Worm (Caenorhabditis elegans) whole organism, L3 larva: ENCODE data around the gene F54H5.5.
A peak's percentile ranks its signal among the peaks of the same experiment; 100 is the strongest.

Source experiments
- R02D3.7 ChIP-seq: fragments of 150-350 bp; optimal IDR thresholded peaks from 2 replicates; lab custom pipeline; 2014; ENCODE audit warnings: missing biosample characterization, missing genetic modification characterization
- aly-2 ChIP-seq: fragments of 150-350 bp; optimal IDR thresholded peaks from 2 replicates; lab custom pipeline; 2014; ENCODE audit warnings: missing biosample characterization, missing genetic modification characterization
- ama-1 ChIP-seq: fragments of 150-350 bp; optimal IDR thresholded peaks from 2 replicates; lab custom pipeline; 2018
- ceh-16 ChIP-seq: sonication (generic microtip); optimal IDR thresholded peaks from 2 replicates; lab custom pipeline; 2017; ENCODE audit warnings: missing biosample characterization, missing genetic modification characterization
- ceh-82 ChIP-seq: fragments of 150-350 bp; optimal IDR thresholded peaks from 2 replicates; lab custom pipeline; 2014; ENCODE audit warnings: missing biosample characterization, missing genetic modification characterization
- ceh-9 ChIP-seq: sonication (generic microtip); optimal IDR thresholded peaks from 2 replicates; lab custom pipeline; 2018; ENCODE audit warnings: missing biosample characterization, missing genetic modification characterization
- egl-27 ChIP-seq: sonication (generic microtip); optimal IDR thresholded peaks from 4 replicates; lab custom pipeline; 2017; ENCODE audit warnings: missing biosample characterization, missing genetic modification reagents, missing genetic modification characterization
- egl-5 ChIP-seq: fragments of 150-350 bp; optimal IDR thresholded peaks from 2 replicates; lab custom pipeline; 2017; ENCODE audit warnings: missing biosample characterization, missing genetic modification reagents, missing genetic modification characterization, inconsistent platforms
- elt-1 ChIP-seq: fragments of 150-350 bp; optimal IDR thresholded peaks from 2 replicates; lab custom pipeline; 2014; ENCODE audit warnings: missing biosample characterization, missing genetic modification characterization
- elt-2 ChIP-seq: sonication (generic microtip); optimal IDR thresholded peaks from 2 replicates; lab custom pipeline; 2016; ENCODE audit warnings: missing genetic modification reagents, mild to moderate bottlenecking, missing genetic modification characterization, missing compliant biosample characterization
- elt-3 ChIP-seq, 3 experiments: fragments of 150-350 bp in 1 of 3; sonication (generic microtip) in 2 of 3; optimal IDR thresholded peaks; 2 replicates in 2 of 3; 4 replicates in 1 of 3; lab custom pipeline; 2014 to 2017; ENCODE audit warnings: missing biosample characterization in 3 of 3, missing genetic modification characterization in 3 of 3
- fkh-10 ChIP-seq: sonication (generic microtip); optimal IDR thresholded peaks from 2 replicates; lab custom pipeline; 2017; ENCODE audit warnings: missing biosample characterization, missing genetic modification reagents, missing genetic modification characterization
- hmg-11 ChIP-seq: sonication (generic microtip); optimal IDR thresholded peaks from 2 replicates; lab custom pipeline; 2016; ENCODE audit warnings: missing genetic modification characterization, missing compliant biosample characterization
- lin-39 ChIP-seq: fragments of 150-350 bp; optimal IDR thresholded peaks from 2 replicates; lab custom pipeline; 2018; ENCODE audit warnings: missing biosample characterization, missing genetic modification reagents, missing genetic modification characterization
- lsy-12 ChIP-seq: sonication (generic microtip); optimal IDR thresholded peaks from 2 replicates; lab custom pipeline; 2016; ENCODE audit warnings: mild to moderate bottlenecking, missing genetic modification characterization, missing compliant biosample characterization
- mml-1 ChIP-seq: fragments of 150-350 bp; sonication (generic microtip); optimal IDR thresholded peaks from 3 replicates; lab custom pipeline; 2014; ENCODE audit warnings: missing biosample characterization, missing genetic modification characterization
- nhr-11 ChIP-seq: fragments of 150-350 bp; optimal IDR thresholded peaks from 2 replicates; lab custom pipeline; 2014; ENCODE audit warnings: missing biosample characterization, missing genetic modification characterization
- nhr-23 ChIP-seq: fragments of 150-350 bp; optimal IDR thresholded peaks from 2 replicates; lab custom pipeline; 2014; ENCODE audit warnings: missing biosample characterization, missing genetic modification reagents, missing genetic modification characterization
- nhr-25 ChIP-seq: sonication (generic microtip); optimal IDR thresholded peaks from 2 replicates; lab custom pipeline; 2017; ENCODE audit warnings: missing biosample characterization, missing genetic modification characterization
- nhr-28 ChIP-seq: fragments of 150-350 bp; optimal IDR thresholded peaks from 2 replicates; lab custom pipeline; 2014; ENCODE audit warnings: missing biosample characterization, missing genetic modification characterization
- nhr-43 ChIP-seq: sonication (generic microtip); optimal IDR thresholded peaks from 2 replicates; lab custom pipeline; 2016; ENCODE audit warnings: mild to moderate bottlenecking, missing genetic modification characterization, missing compliant biosample characterization; ENCODE audit not compliant: poor library complexity, severe bottlenecking
- nhr-67 ChIP-seq: fragments of 150-350 bp; optimal IDR thresholded peaks from 2 replicates; lab custom pipeline; 2014; ENCODE audit warnings: missing biosample characterization, missing genetic modification characterization
- nhr-76 ChIP-seq: fragments of 150-350 bp; sonication (generic microtip); optimal IDR thresholded peaks from 5 replicates; lab custom pipeline; 2014; ENCODE audit warnings: missing biosample characterization, missing genetic modification characterization
- nhr-77 ChIP-seq: fragments of 150-350 bp; optimal IDR thresholded peaks from 2 replicates; lab custom pipeline; 2014; ENCODE audit warnings: missing biosample characterization, missing genetic modification characterization
- pha-4 ChIP-seq: fragments of 150-350 bp; optimal IDR thresholded peaks from 2 replicates; lab custom pipeline; 2014; ENCODE audit warnings: missing biosample characterization, missing genetic modification reagents, missing genetic modification characterization
- skn-1 ChIP-seq: fragments of 150-350 bp; optimal IDR thresholded peaks from 2 replicates; lab custom pipeline; 2014; ENCODE audit warnings: missing biosample characterization, missing genetic modification characterization
- snpc-4 ChIP-seq: fragments of 150-350 bp; optimal IDR thresholded peaks from 2 replicates; lab custom pipeline; 2014; ENCODE audit warnings: missing biosample characterization, missing genetic modification characterization
- tbx-2 ChIP-seq: sonication (generic microtip); optimal IDR thresholded peaks from 2 replicates; lab custom pipeline; 2016; ENCODE audit warnings: mild to moderate bottlenecking, missing genetic modification characterization, missing compliant biosample characterization
- unc-39 ChIP-seq: sonication (generic microtip); optimal IDR thresholded peaks from 4 replicates; lab custom pipeline; 2017; ENCODE audit warnings: missing biosample characterization, missing genetic modification characterization
- unc-62 ChIP-seq: fragments of 150-350 bp; sonication (generic microtip); optimal IDR thresholded peaks from 4 replicates; lab custom pipeline; 2014; ENCODE audit warnings: missing biosample characterization, missing genetic modification reagents, missing genetic modification characterization

The F54H5.5 gene

DNA sequence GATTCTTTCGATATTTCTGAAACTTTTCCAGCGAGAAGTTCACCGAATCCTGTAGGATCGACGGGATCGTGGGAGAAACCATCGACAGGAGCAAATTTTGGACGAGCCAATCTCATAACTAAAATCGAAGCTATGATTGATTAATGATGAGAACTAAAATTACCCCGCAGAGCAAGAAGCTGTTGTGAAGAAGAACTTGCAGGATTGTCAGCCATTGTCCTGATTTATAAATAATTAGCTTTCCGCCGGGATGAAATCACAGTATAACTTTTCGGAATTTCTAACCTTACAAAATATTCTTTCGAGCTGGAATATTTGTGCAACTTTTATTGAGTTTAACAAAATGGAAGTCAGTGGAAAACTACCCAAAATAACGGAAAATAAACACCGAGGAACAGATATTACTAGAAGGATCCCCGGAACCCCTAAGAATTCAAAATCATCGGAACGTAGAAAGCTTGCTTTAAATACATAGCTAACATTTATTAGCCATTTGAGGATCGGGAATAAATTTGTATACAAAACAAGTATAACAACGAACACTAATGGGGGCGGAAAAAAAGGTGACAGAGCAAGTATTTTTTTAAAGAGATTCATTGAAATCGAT, 39.7 kb downstream of the F54H5.5 start, which contains the start of gene C56C10.7:
Gene C56C10.7 (minus strand): TSS at position 312 of the 607 bp plus-strand sequence.
- TF ChIP-seq tbx-2 (tag; lab: Kevin White, UChicago) = no peak
- TF ChIP-seq R02D3.7 (tag; lab: Kevin White, UChicago) = no peak
- no peak for TF ChIP-seq nhr-43 (tag; lab: Kevin White, UChicago)
- peak; percentile 58 for TF ChIP-seq nhr-77
- TF ChIP-seq unc-39 (tag; lab: Kevin White, UChicago) = no peak
- no peak for TF ChIP-seq mml-1 (tag; lab: Kevin White, UChicago)
- TF ChIP-seq aly-2 (tag; lab: Kevin White, UChicago) = no peak
- peak; percentile 26 for TF ChIP-seq nhr-25 (tag; lab: Kevin White, UChicago)
- no peak for TF ChIP-seq nhr-28 (tag; lab: Kevin White, UChicago)
- no peak for TF ChIP-seq nhr-11 (tag; lab: Kevin White, UChicago)
- peak; percentile 16 for TF ChIP-seq elt-2

DNA sequence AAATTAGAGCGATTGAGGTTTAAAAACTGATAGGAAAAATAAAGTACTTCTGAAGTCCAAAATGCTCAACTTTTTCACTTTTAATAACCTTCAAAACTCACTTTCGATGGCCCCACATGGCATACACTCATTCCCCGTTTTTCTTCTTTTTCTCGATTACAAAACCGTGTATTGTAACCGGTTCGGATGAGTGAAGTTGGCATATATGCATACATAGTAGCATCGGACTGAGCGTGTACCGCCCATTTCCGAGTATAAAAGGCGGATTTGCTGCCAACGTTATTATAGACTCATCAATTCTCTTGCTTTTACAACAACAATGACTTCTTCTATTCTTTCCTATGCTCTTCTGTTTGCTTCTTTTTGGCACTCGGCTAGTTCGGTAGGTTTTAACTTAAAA, 44.3 kb downstream of the F54H5.5 start, which contains the start of gene C56C10.4:
Gene C56C10.4 (plus strand): TSS at position 301 of the 400 bp plus-strand sequence.
- TF ChIP-seq egl-27 (tag; lab: Kevin White, UChicago) = no peak
- no peak for TF ChIP-seq nhr-67
- TF ChIP-seq ceh-16 = no peak
- no peak for TF ChIP-seq elt-1 (tag; lab: Kevin White, UChicago)
- no peak for TF ChIP-seq nhr-76 (tag; lab: Kevin White, UChicago)
- TF ChIP-seq lin-39 (tag; lab: Kevin White, UChicago) = no peak
- TF ChIP-seq egl-5 (tag; lab: Kevin White, UChicago) = no peak
- no peak for TF ChIP-seq unc-39 (tag; lab: Kevin White, UChicago)
- TF ChIP-seq nhr-77 = no peak
- no peak for TF ChIP-seq mml-1 (tag; lab: Kevin White, UChicago)
- no peak for TF ChIP-seq tbx-2 (tag; lab: Kevin White, UChicago)
- no peak for TF ChIP-seq pha-4
- TF ChIP-seq nhr-11 (tag; lab: Kevin White, UChicago) = no peak
- no peak for TF ChIP-seq elt-3 (tag; optimal IDR thresholded peaks at IDR 0.05; lab: Kevin White, UChicago)
- no peak for TF ChIP-seq hmg-11
- no peak for TF ChIP-seq skn-1 (tag; lab: Kevin White, UChicago)

DNA sequence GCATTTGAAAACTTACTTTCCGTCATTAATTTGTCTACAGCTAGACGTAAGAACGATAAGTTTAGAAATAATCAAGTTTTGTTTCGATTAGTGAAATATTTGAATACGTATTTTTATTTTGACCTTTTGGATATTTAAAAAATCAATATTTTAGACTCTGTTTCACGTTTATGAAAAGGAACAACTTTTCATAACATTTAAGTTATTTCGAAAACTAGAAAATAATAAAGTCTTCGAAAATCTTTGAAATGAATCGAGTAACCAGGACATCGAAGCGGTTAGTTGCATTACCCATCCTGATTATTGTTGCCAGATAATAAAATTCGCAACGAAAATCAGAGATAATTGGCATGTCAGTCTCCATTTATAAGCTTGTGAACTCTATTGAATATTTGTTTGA, 45.8 kb downstream of the F54H5.5 start, which contains the start of gene C56C10.6:
Gene C56C10.6 (minus strand): TSS at position 101 of the 400 bp plus-strand sequence.
- TF ChIP-seq fkh-10 (no peak), nhr-76 (tag; lab: Kevin White, UChicago) (no peak), egl-27 (tag; lab: Kevin White, UChicago) (no peak), mml-1 (tag; lab: Kevin White, UChicago) (no peak), unc-62 (GFP tag; lab: Kevin White, UChicago) (no peak), ceh-9 (no peak), egl-5 (tag; lab: Kevin White, UChicago) (no peak)

DNA sequence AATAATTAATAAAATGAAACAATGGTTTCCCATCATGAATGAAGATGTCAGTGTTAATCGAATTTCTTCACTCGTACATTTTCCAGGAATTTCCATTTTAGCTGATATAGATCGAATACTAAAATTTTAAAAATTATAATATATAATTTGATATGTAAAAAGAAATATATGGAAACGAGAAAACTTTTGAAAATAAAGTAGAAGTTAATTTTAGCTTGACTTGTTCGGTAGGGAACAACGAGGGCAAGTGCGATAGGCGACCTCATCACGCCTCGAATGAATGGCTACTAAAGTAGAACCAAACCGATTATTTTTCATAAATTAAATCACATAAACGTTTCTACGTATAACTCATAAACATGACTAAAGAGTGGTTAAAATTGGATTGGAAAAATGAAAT, 48.7 kb downstream of the F54H5.5 start, which contains the start of gene sra-31:
Gene sra-31 (minus strand): TSS at position 101 of the 400 bp plus-strand sequence.
- TF ChIP-seq nhr-28 (tag; lab: Kevin White, UChicago) (no peak), lsy-12 (tag; lab: Kevin White, UChicago) (no peak), elt-3 (tag; optimal IDR thresholded peaks at IDR 0.05; lab: Kevin White, UChicago) (no peak), unc-62 (GFP tag; lab: Kevin White, UChicago) (no peak), nhr-11 (tag; lab: Kevin White, UChicago) (no peak), unc-39 (tag; lab: Kevin White, UChicago) (no peak), ceh-82 (tag; lab: Kevin White, UChicago) (no peak), snpc-4 (tag; lab: Kevin White, UChicago) (no peak), nhr-23 (tag; lab: Kevin White, UChicago) (no peak), ama-1 (lab: Kevin White, UChicago) (no peak), ceh-9 (no peak)
